Worm (Caenorhabditis elegans): ENCODE results near the gene lin-29.

Gene lin-29

DNA sequence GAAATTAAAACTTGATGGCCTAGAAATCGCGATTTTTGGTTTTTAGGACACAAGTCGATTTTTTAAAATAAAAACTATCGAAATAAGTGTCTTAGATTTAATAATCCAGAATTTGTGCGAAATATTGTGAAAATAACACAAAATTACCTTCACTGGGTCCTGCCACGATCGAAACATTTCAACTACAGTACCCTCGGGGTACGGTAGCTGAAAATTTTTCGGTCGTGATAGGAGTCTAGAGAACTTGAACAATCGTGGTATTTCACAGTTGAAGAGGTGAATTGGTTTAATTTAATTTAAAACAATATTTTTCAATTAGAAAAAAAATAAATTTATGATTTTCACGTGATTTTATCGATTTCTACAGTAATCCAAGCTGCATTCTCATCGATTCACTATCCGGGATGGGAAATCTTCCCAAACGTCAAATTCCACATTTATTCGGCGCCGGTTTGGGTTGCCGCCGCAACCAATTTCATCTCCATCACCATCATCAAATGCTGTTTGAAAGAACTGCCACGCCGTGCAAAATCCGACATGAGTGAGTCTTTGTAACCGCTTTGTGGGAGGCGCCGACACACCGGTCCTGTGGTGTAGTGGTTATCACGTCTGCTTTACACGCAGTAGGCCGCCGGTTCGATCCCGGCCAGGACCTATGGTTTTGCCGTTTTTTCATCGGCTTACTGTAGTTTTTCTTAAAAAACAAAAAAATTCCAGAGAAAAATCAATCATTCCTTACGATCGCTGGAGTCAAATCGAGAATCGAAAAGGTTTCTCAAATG lies 23.8 kb upstream of the lin-29 start:
- TF ChIP-seq hlh-1 (tag; optimal IDR thresholded peaks at IDR 0.05), result no peak
- TF ChIP-seq ceh-43 (GFP tag; optimal IDR thresholded peaks at IDR 0.05), result no peak
- TF ChIP-seq drap-1 (GFP tag; optimal IDR thresholded peaks at IDR 0.05), result peak; percentile 82
- TF ChIP-seq elt-3 (tag; optimal IDR thresholded peaks at IDR 0.05), result no peak
- peak; percentile 16 for TF ChIP-seq lsy-2 (tag; optimal IDR thresholded peaks at IDR 0.05)
- TF ChIP-seq mab-5 (tag; optimal IDR thresholded peaks at IDR 0.05), result no peak
- TF ChIP-seq M03D4.4 (tag; optimal IDR thresholded peaks at IDR 0.05), result peak; percentile 77
- TF ChIP-seq lin-32 (GFP tag; optimal IDR thresholded peaks at IDR 0.05), result peak; percentile 22
- TF ChIP-seq sem-2 (GFP tag; optimal IDR thresholded peaks at IDR 0.05), result peak; percentile 55
- TF ChIP-seq unc-39 (tag; optimal IDR thresholded peaks at IDR 0.05), result no peak
- TF ChIP-seq nhr-28 (tag; optimal IDR thresholded peaks at IDR 0.05), result no peak
- TF ChIP-seq sptf-1 (tag; optimal IDR thresholded peaks at IDR 0.05), result peak; percentile 84
- TF ChIP-seq ham-2 (GFP tag; optimal IDR thresholded peaks at IDR 0.05), result peak; percentile 57
- TF ChIP-seq zip-8 (tag; optimal IDR thresholded peaks at IDR 0.05), result no peak
- no peak for TF ChIP-seq nhr-12 (tag; optimal IDR thresholded peaks at IDR 0.05)
- no peak for TF ChIP-seq unc-62 (GFP tag; optimal IDR thresholded peaks at IDR 0.05)
- TF ChIP-seq pha-4 (tag; optimal IDR thresholded peaks at IDR 0.05), result no peak
- peak; percentile 83 for TF ChIP-seq cnd-1 (tag; optimal IDR thresholded peaks at IDR 0.05)
- TF ChIP-seq snpc-4 (tag; optimal IDR thresholded peaks at IDR 0.05), result no peak
- TF ChIP-seq ceh-39 (tag; optimal IDR thresholded peaks at IDR 0.05), result no peak
- TF ChIP-seq mls-2 (tag; optimal IDR thresholded peaks at IDR 0.05), result peak; percentile 64
- peak; percentile 7 for TF ChIP-seq lin-13 (tag; optimal IDR thresholded peaks at IDR 0.05)
- TF ChIP-seq ztf-11 (tag; optimal IDR thresholded peaks at IDR 0.05), result peak; percentile 35
- no peak for TF ChIP-seq nhr-76 (tag; optimal IDR thresholded peaks at IDR 0.05)
- no peak for TF ChIP-seq ces-1 (GFP tag; optimal IDR thresholded peaks at IDR 0.05)
- no peak for TF ChIP-seq elt-1 (tag; optimal IDR thresholded peaks at IDR 0.05; ENCODE audit: borderline replicate concordance, insufficient read depth)
- no peak for TF ChIP-seq mep-1 (tag; optimal IDR thresholded peaks at IDR 0.05)
- peak; percentile 58 for TF ChIP-seq bed-3 (GFP tag; optimal IDR thresholded peaks at IDR 0.05)
- no peak for TF ChIP-seq nhr-2 (tag; optimal IDR thresholded peaks at IDR 0.05)
- TF ChIP-seq tbx-8 (GFP tag; optimal IDR thresholded peaks at IDR 0.05), result peak; percentile 39
- peak; percentile 9 for TF ChIP-seq unc-120 (tag; optimal IDR thresholded peaks at IDR 0.05; ENCODE audit: poor library complexity, severe bottlenecking)
- TF ChIP-seq flh-1 (GFP tag; optimal IDR thresholded peaks at IDR 0.05), result no peak
- no peak for TF ChIP-seq nhr-237 (tag; optimal IDR thresholded peaks at IDR 0.05)
- TF ChIP-seq ceh-83 (GFP tag; optimal IDR thresholded peaks at IDR 0.05), result peak; percentile 87
- no peak for TF ChIP-seq blmp-1 (tag; optimal IDR thresholded peaks at IDR 0.05)

DNA sequence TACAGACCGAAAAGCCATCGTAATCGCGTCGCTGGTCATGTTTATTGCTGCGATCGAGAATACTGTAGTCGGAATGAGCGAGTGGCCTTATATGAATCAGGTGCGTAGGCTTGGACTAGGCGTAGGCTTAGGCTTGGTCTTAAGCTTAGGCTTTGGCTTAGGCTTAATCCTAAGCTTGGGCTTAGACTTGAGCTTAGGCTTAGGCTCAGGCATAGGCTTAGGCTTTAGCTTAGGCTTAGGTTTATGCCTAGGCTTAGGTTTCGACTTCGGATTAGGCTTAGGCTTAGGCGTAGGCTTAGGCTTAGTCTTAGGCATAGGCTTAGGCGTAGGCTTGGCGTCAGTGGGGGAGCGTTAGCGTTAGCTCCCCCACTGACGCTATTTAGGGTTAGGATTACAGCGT lies 19.7 kb upstream of the lin-29 start:
- TF ChIP-seq blmp-1 (tag; optimal IDR thresholded peaks at IDR 0.05), result no peak
- TF ChIP-seq mab-5 (tag; optimal IDR thresholded peaks at IDR 0.05), result no peak
- TF ChIP-seq nhr-2 (tag; optimal IDR thresholded peaks at IDR 0.05), result no peak
- TF ChIP-seq lin-32 (GFP tag; optimal IDR thresholded peaks at IDR 0.05), result no peak

DNA sequence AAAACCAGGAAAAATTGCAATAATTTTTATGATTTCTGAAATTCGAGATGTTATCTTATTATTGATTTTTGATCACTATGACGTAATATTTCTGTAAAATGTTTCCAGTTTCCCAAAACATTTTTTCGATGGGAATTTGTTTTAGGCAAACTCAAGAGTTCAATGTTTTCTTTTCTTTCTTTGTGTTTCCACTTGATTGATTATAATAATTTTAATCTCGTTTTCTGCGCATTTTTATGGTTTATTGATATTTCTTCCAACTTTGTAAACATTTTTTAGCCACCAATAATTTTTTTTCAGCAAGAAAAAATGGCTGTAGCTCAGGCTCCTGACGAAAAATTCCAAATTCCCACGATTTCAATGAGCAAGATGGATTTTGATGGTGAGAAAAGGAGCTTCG lies 19.1 kb upstream of the lin-29 start, which contains the start of gene W03C9.6:
Gene W03C9.6, plus strand, starts transcription at position 301 of the 400 bp plus-strand sequence.
- no peak for TF ChIP-seq bed-3 (GFP tag; optimal IDR thresholded peaks at IDR 0.05)
- peak; percentile 80 for TF ChIP-seq zip-8 (tag; optimal IDR thresholded peaks at IDR 0.05)

DNA sequence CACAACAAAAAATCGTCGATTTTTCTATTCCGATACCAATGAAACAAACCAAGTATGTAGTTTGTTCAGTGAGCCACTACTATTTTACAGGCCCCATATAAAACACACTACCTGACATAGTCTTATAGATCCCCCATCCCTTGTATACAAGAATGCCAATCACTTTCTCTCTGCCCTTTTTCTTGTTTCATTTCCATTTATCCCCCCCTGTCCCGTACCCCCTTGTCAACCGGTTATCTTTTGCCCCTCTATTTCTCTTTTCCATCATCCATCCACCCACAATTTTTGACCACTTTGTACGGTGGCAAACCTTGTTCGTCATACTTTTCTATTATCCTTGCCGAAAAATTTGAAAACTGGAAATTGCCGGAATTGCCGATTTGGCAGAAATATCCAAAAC lies 17.8 kb upstream of the lin-29 start:
- no peak for TF ChIP-seq elt-1 (tag; optimal IDR thresholded peaks at IDR 0.05; ENCODE audit: borderline replicate concordance, insufficient read depth)
- no peak for TF ChIP-seq nhr-237 (tag; optimal IDR thresholded peaks at IDR 0.05)
- no peak for TF ChIP-seq ztf-11 (tag; optimal IDR thresholded peaks at IDR 0.05)
- TF ChIP-seq lin-13 (tag; optimal IDR thresholded peaks at IDR 0.05), result no peak
- no peak for TF ChIP-seq tbx-8 (GFP tag; optimal IDR thresholded peaks at IDR 0.05)
- no peak for TF ChIP-seq zip-8 (tag; optimal IDR thresholded peaks at IDR 0.05)
- no peak for TF ChIP-seq ceh-83 (GFP tag; optimal IDR thresholded peaks at IDR 0.05)
- no peak for TF ChIP-seq unc-120 (tag; optimal IDR thresholded peaks at IDR 0.05; ENCODE audit: poor library complexity, severe bottlenecking)
- TF ChIP-seq nhr-28 (tag; optimal IDR thresholded peaks at IDR 0.05), result no peak
- no peak for TF ChIP-seq lsy-2 (tag; optimal IDR thresholded peaks at IDR 0.05)
- TF ChIP-seq nhr-2 (tag; optimal IDR thresholded peaks at IDR 0.05), result no peak
- no peak for TF ChIP-seq ceh-39 (tag; optimal IDR thresholded peaks at IDR 0.05)
- no peak for TF ChIP-seq flh-1 (GFP tag; optimal IDR thresholded peaks at IDR 0.05)
- no peak for TF ChIP-seq mep-1 (tag; optimal IDR thresholded peaks at IDR 0.05)
- no peak for TF ChIP-seq nhr-76 (tag; optimal IDR thresholded peaks at IDR 0.05)
- TF ChIP-seq M03D4.4 (tag; optimal IDR thresholded peaks at IDR 0.05), result no peak
